Worm (Caenorhabditis elegans) whole organism, L3 larva: ENCODE measurements around the gene ech-6.
A peak's percentile ranks its signal among the peaks of the same experiment; 100 is the strongest.

ENCODE experiments used
- R02D3.7 ChIP-seq: fragments of 150-350 bp; optimal IDR thresholded peaks from 2 replicates; lab custom pipeline; 2014; ENCODE audit warnings: missing biosample characterization, missing genetic modification characterization
- ZK546.5 ChIP-seq: sonication (generic microtip); optimal IDR thresholded peaks from 2 replicates; lab custom pipeline; 2017; ENCODE audit warnings: missing biosample characterization, missing genetic modification characterization
- aly-2 ChIP-seq: fragments of 150-350 bp; optimal IDR thresholded peaks from 2 replicates; lab custom pipeline; 2014; ENCODE audit warnings: missing biosample characterization, missing genetic modification characterization
- ama-1 ChIP-seq: fragments of 150-350 bp; optimal IDR thresholded peaks from 2 replicates; lab custom pipeline; 2018
- ceh-28 ChIP-seq: fragments of 150-350 bp; optimal IDR thresholded peaks from 2 replicates; lab custom pipeline; 2014; ENCODE audit warnings: missing biosample characterization, missing genetic modification reagents, missing genetic modification characterization
- ceh-82 ChIP-seq: fragments of 150-350 bp; optimal IDR thresholded peaks from 2 replicates; lab custom pipeline; 2014; ENCODE audit warnings: missing biosample characterization, missing genetic modification characterization
- daf-12 ChIP-seq: fragments of 150-350 bp; optimal IDR thresholded peaks from 2 replicates; lab custom pipeline; 2014; ENCODE audit warnings: missing biosample characterization, missing genetic modification reagents, missing genetic modification characterization
- egl-27 ChIP-seq: sonication (generic microtip); optimal IDR thresholded peaks from 4 replicates; lab custom pipeline; 2017; ENCODE audit warnings: missing biosample characterization, missing genetic modification reagents, missing genetic modification characterization
- egl-5 ChIP-seq: fragments of 150-350 bp; optimal IDR thresholded peaks from 2 replicates; lab custom pipeline; 2017; ENCODE audit warnings: missing biosample characterization, missing genetic modification reagents, missing genetic modification characterization, inconsistent platforms
- elt-1 ChIP-seq: fragments of 150-350 bp; optimal IDR thresholded peaks from 2 replicates; lab custom pipeline; 2014; ENCODE audit warnings: missing biosample characterization, missing genetic modification characterization
- elt-2 ChIP-seq: sonication (generic microtip); optimal IDR thresholded peaks from 2 replicates; lab custom pipeline; 2016; ENCODE audit warnings: missing genetic modification reagents, mild to moderate bottlenecking, missing genetic modification characterization, missing compliant biosample characterization
- elt-3 ChIP-seq, 3 experiments: fragments of 150-350 bp in 1 of 3; sonication (generic microtip) in 2 of 3; optimal IDR thresholded peaks; 2 replicates in 2 of 3; 4 replicates in 1 of 3; lab custom pipeline; 2014 to 2017; ENCODE audit warnings: missing biosample characterization in 3 of 3, missing genetic modification characterization in 3 of 3
- fkh-10 ChIP-seq: sonication (generic microtip); optimal IDR thresholded peaks from 2 replicates; lab custom pipeline; 2017; ENCODE audit warnings: missing biosample characterization, missing genetic modification reagents, missing genetic modification characterization
- fkh-2 ChIP-seq: fragments of 150-350 bp; optimal IDR thresholded peaks from 2 replicates; lab custom pipeline; 2014; ENCODE audit warnings: missing biosample characterization, missing genetic modification reagents, missing genetic modification characterization
- fos-1 ChIP-seq: fragments of 150-350 bp; optimal IDR thresholded peaks from 2 replicates; lab custom pipeline; 2014; ENCODE audit warnings: missing biosample characterization, missing genetic modification characterization
- lin-15B ChIP-seq: fragments of 150-350 bp; optimal IDR thresholded peaks from 2 replicates; lab custom pipeline; 2014; ENCODE audit warnings: missing biosample characterization, missing genetic modification characterization
- lin-39 ChIP-seq: fragments of 150-350 bp; optimal IDR thresholded peaks from 2 replicates; lab custom pipeline; 2018; ENCODE audit warnings: missing biosample characterization, missing genetic modification reagents, missing genetic modification characterization
- lsy-12 ChIP-seq: sonication (generic microtip); optimal IDR thresholded peaks from 2 replicates; lab custom pipeline; 2016; ENCODE audit warnings: mild to moderate bottlenecking, missing genetic modification characterization, missing compliant biosample characterization
- mdl-1 ChIP-seq: fragments of 150-350 bp; optimal IDR thresholded peaks from 2 replicates; lab custom pipeline; 2014; ENCODE audit warnings: missing biosample characterization, missing genetic modification characterization
- nfya-1 ChIP-seq: sonication (generic microtip); optimal IDR thresholded peaks from 2 replicates; lab custom pipeline; 2017; ENCODE audit warnings: missing genetic modification characterization, mild to moderate bottlenecking, missing compliant biosample characterization, antibody characterized with exemption, moderate library complexity; ENCODE audit not compliant: insufficient read depth
- nhr-11 ChIP-seq: fragments of 150-350 bp; optimal IDR thresholded peaks from 2 replicates; lab custom pipeline; 2014; ENCODE audit warnings: missing biosample characterization, missing genetic modification characterization
- nhr-12 ChIP-seq: fragments of 150-350 bp; optimal IDR thresholded peaks from 2 replicates; lab custom pipeline; 2014; ENCODE audit warnings: missing biosample characterization, missing genetic modification characterization
- nhr-23 ChIP-seq: fragments of 150-350 bp; optimal IDR thresholded peaks from 2 replicates; lab custom pipeline; 2014; ENCODE audit warnings: missing biosample characterization, missing genetic modification reagents, missing genetic modification characterization
- nhr-237 ChIP-seq: fragments of 150-350 bp; optimal IDR thresholded peaks from 2 replicates; lab custom pipeline; 2014; ENCODE audit warnings: missing biosample characterization, missing genetic modification characterization
- nhr-25 ChIP-seq: sonication (generic microtip); optimal IDR thresholded peaks from 2 replicates; lab custom pipeline; 2017; ENCODE audit warnings: missing biosample characterization, missing genetic modification characterization
- nhr-28 ChIP-seq: fragments of 150-350 bp; optimal IDR thresholded peaks from 2 replicates; lab custom pipeline; 2014; ENCODE audit warnings: missing biosample characterization, missing genetic modification characterization
- nhr-43 ChIP-seq: sonication (generic microtip); optimal IDR thresholded peaks from 2 replicates; lab custom pipeline; 2016; ENCODE audit warnings: mild to moderate bottlenecking, missing genetic modification characterization, missing compliant biosample characterization; ENCODE audit not compliant: poor library complexity, severe bottlenecking
- nhr-77 ChIP-seq: fragments of 150-350 bp; optimal IDR thresholded peaks from 2 replicates; lab custom pipeline; 2014; ENCODE audit warnings: missing biosample characterization, missing genetic modification characterization
- pha-4 ChIP-seq: fragments of 150-350 bp; optimal IDR thresholded peaks from 2 replicates; lab custom pipeline; 2014; ENCODE audit warnings: missing biosample characterization, missing genetic modification reagents, missing genetic modification characterization
- pqm-1 ChIP-seq: fragments of 150-350 bp; optimal IDR thresholded peaks from 2 replicates; lab custom pipeline; 2017; ENCODE audit warnings: missing biosample characterization, missing genetic modification characterization, inconsistent platforms
- snpc-4 ChIP-seq: fragments of 150-350 bp; optimal IDR thresholded peaks from 2 replicates; lab custom pipeline; 2014; ENCODE audit warnings: missing biosample characterization, missing genetic modification characterization
- tbx-2 ChIP-seq: sonication (generic microtip); optimal IDR thresholded peaks from 2 replicates; lab custom pipeline; 2016; ENCODE audit warnings: mild to moderate bottlenecking, missing genetic modification characterization, missing compliant biosample characterization
- unc-39 ChIP-seq: sonication (generic microtip); optimal IDR thresholded peaks from 4 replicates; lab custom pipeline; 2017; ENCODE audit warnings: missing biosample characterization, missing genetic modification characterization
- zag-1 ChIP-seq: fragments of 150-350 bp; optimal IDR thresholded peaks from 2 replicates; lab custom pipeline; 2014; ENCODE audit warnings: missing biosample characterization, missing genetic modification characterization
- ztf-11 ChIP-seq: fragments of 150-350 bp; optimal IDR thresholded peaks from 2 replicates; lab custom pipeline; 2014; ENCODE audit warnings: missing biosample characterization, missing genetic modification characterization

ech-6 gene

DNA sequence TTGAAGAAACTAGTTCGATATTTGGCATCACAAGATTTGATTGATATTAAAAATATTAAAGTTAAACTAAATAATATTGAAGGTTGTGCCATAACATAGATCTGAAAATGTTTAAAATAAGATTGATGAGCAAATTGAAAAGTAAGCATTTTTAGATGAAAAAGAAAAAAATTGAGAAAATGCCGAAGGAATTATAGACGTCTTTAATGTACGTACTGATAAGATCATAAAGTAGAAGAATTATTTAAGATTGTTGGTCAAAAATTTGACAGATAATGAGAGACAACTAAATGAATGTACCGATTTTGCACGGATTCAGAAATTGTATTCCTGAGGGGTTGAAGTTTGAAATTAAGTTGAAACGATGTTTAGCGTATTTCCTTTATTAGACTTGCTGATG is 32.5 kb downstream of the ech-6 start, which contains the start of gene ncx-7:
Gene ncx-7 (minus strand): TSS at position 101 of the 400 bp plus-strand sequence.
- TF ChIP-seq nhr-23 (tag; lab: Kevin White, UChicago): no peak
- peak; percentile 36 for TF ChIP-seq pqm-1
- peak; percentile 58 for TF ChIP-seq elt-2

DNA sequence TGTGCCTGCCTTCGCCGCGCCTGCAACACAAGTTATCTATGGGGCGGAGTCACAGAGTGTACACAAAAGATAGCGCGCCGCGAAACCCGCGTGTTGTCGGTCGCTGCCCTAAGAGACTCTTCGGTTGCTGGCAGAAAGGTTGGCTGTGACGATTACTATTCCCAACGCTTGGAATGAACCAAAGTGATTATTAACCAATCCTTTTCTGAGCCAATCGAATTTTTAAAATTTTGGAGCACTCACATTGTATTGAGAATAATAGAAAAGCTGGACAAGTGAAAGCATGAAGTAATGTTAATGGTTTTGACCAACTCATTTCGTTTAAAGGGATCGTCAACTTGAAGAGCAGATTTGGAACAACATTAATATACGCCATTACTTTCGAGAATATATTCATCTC is 35.4 kb downstream of the ech-6 start:
- TF ChIP-seq pqm-1 (peak; percentile 67), lin-39 (peak; percentile 61), fkh-10 (GFP tag; lab: Kevin White, UChicago) (no peak), ama-1 (lab: Kevin White, UChicago) (peak; percentile 96), egl-27 (tag; lab: Kevin White, UChicago) (no peak), mdl-1 (tag; lab: Kevin White, UChicago) (no peak), nhr-28 (tag; lab: Kevin White, UChicago) (no peak), pha-4 (tag; lab: Kevin White, UChicago) (peak; percentile 44), tbx-2 (peak; percentile 45), aly-2 (tag; lab: Kevin White, UChicago) (peak; percentile 43), R02D3.7 (tag; lab: Kevin White, UChicago) (peak; percentile 20), ceh-82 (tag; lab: Kevin White, UChicago) (peak; percentile 13), nhr-77 (tag; lab: Kevin White, UChicago) (peak; percentile 34), zag-1 (no peak), ceh-28 (tag; lab: Kevin White, UChicago) (peak; percentile 59), nhr-25 (peak; percentile 18), nhr-23 (tag; lab: Kevin White, UChicago) (peak; percentile 80), nhr-43 (tag; lab: Kevin White, UChicago) (peak; percentile 61), nhr-237 (tag; lab: Kevin White, UChicago) (no peak), elt-1 (tag; lab: Kevin White, UChicago) (no peak), snpc-4 (tag; lab: Kevin White, UChicago) (peak; percentile 99), lsy-12 (tag; lab: Kevin White, UChicago) (peak; percentile 71), lin-15B (peak; percentile 31), nfya-1 (tag; lab: Kevin White, UChicago) (peak; percentile 75), daf-12 (tag; lab: Kevin White, UChicago) (no peak), elt-2 (peak; percentile 75)
- TF ChIP-seq, all 47 proteins: peak for 18

DNA sequence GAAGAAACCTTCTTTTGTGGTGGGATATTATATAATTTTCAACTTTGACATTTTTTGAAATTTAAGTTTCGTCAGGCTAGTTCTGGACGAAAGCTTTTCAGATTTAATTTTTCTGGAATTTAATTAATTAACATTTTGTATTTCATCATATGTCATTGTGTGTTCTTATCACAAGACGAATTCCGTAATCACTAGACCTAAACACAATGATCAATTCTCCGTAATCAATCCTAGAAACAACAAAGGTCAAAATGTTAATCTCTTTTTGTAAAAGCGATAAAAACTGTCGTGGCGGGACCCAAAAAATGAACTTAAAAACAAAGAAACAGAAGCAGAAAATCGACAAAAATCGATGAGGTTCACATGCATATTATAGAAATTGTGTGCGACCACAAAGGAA is 38.0 kb downstream of the ech-6 start:
- peak; percentile 80 for TF ChIP-seq elt-2
- TF ChIP-seq ceh-28 (tag; lab: Kevin White, UChicago): no peak
- TF ChIP-seq pqm-1: peak; percentile 28
- no peak for TF ChIP-seq ZK546.5 (tag; lab: Kevin White, UChicago)
- TF ChIP-seq nhr-237 (tag; lab: Kevin White, UChicago): no peak
- TF ChIP-seq egl-5 (tag; lab: Kevin White, UChicago): no peak

DNA sequence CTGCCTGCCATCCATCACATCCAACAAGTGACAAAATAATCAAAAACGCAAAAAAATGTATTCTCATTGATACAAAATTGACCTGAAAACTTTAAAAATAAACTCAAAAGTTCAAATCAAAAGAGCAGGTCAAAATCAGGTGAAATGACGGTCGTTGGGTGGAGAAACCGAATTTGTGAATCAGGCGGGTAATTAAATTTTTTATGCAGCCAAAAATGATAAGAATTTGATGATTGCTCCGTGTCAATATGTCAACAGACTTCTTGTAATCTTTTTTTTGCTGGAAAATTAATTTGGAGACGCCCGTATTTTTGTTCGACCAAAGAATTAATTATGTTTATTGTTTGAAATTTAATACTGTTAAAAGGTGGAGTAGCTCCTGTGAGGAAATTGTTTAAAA is 38.8 kb downstream of the ech-6 start, which contains the start of gene ncx-6:
Gene ncx-6 (minus strand): TSS at position 88 of the 400 bp plus-strand sequence.
- TF ChIP-seq lin-39 (no peak), elt-2 (peak; percentile 76), tbx-2 (no peak), pqm-1 (peak; percentile 0)

DNA sequence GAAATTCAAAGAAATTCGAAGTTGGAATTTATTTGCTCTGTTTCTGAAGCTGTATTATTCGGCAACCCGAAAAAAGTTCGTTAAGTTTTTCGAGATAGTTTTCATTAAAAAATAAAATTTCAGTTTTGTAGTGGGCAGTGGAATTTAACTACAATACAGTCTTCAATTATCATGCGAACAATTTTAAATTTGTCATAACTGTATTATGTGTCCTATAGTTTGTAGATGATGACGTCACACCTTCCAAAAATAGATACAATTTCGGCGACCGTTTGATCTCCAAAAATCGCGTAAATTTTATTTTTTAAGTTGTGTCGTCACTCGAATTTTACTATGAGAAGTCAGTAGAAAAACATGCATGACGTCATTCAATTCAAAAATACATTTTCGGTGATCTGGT is 39.5 kb downstream of the ech-6 start:
- no peak for TF ChIP-seq ztf-11 (tag; lab: Kevin White, UChicago)
- no peak for TF ChIP-seq ceh-28 (tag; lab: Kevin White, UChicago)
- no peak for TF ChIP-seq ZK546.5 (tag; lab: Kevin White, UChicago)
- TF ChIP-seq nhr-11 (tag; lab: Kevin White, UChicago): no peak
- TF ChIP-seq unc-39 (tag; lab: Kevin White, UChicago): no peak
- TF ChIP-seq nhr-12: no peak

DNA sequence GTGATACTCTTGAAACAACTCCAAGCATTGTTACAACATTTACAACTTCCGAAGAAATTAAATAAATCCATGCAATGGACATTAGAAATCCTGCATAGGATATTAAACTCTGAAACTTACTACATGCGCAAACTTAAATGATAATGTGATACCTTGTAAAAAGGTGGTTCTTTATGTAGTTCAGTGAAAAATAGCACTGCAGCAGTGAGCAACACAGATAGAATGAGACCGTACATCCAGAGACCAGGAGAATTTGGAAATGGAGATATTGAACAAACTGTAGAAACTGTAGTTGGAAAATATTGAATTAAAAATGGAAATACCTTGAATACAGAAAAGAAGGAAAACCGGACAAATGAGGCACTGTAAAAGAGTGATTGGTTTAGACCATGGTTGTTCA is 41.5 kb downstream of the ech-6 start:
- no peak for TF ChIP-seq R02D3.7 (tag; lab: Kevin White, UChicago)
- no peak for TF ChIP-seq elt-3 (tag; optimal IDR thresholded peaks at IDR 0.05; lab: Kevin White, UChicago)
- TF ChIP-seq fos-1: no peak
- no peak for TF ChIP-seq fkh-2 (tag; lab: Kevin White, UChicago)
- no peak for TF ChIP-seq lsy-12 (tag; lab: Kevin White, UChicago)
